Worm (Caenorhabditis elegans) whole organism, L1 larva: ENCODE measurements around the gene ZK1248.19.

ENCODE experiments used
- C04F5.9 ChIP-seq: sonication (generic microtip); optimal IDR thresholded peaks from 2 replicates; lab custom pipeline; 2016; ENCODE audit warnings: missing genetic modification characterization, missing compliant biosample characterization
- fos-1 ChIP-seq: fragments of 150-350 bp; optimal IDR thresholded peaks from 2 replicates; lab custom pipeline; 2014; ENCODE audit warnings: missing biosample characterization, missing genetic modification characterization
- nhr-237 ChIP-seq: fragments of 150-350 bp; optimal IDR thresholded peaks from 2 replicates; lab custom pipeline; 2014; ENCODE audit warnings: missing biosample characterization, missing genetic modification characterization
- nhr-77 ChIP-seq: fragments of 150-350 bp; optimal IDR thresholded peaks from 2 replicates; lab custom pipeline; 2014; ENCODE audit warnings: missing biosample characterization, missing genetic modification characterization
- unc-62 ChIP-seq: fragments of 150-350 bp; optimal IDR thresholded peaks from 2 replicates; lab custom pipeline; 2014; ENCODE audit warnings: missing biosample characterization, missing genetic modification reagents, missing genetic modification characterization

ce11 chrII:5873564-5874070 is 34.4 kb upstream of the ZK1248.19 start, which contains the start of gene tex-2:
- TF ChIP-seq nhr-77 (tag; lab: Kevin White, UChicago) (no peak), unc-62 (GFP tag; lab: Kevin White, UChicago) (no peak), nhr-237 (no peak), fos-1 (tag; lab: Kevin White, UChicago) (no peak), C04F5.9 (tag; lab: Kevin White, UChicago) (no peak)
